Fruit fly (Drosophila melanogaster) whole organism, wandering third instar larva: ENCODE results near the gene Edg91.
A peak's percentile ranks its signal among the peaks of the same experiment; 100 is the strongest.

Source experiments
- Abd-B ChIP-seq: fragments of >200 bp; optimal IDR thresholded peaks from 2 replicates; lab custom pipeline; 2017; ENCODE audit warnings: missing biosample characterization, missing genetic modification characterization
- CG32264 ChIP-seq: fragments of 200-800 bp; sonication (Bioruptor generic); optimal IDR thresholded peaks from 2 replicates; lab custom pipeline; 2016; ENCODE audit warnings: missing biosample characterization, missing genetic modification characterization
- CG9705 ChIP-seq: fragments of 200-800 bp; sonication (Bioruptor generic); optimal IDR thresholded peaks from 2 replicates; lab custom pipeline; 2018; ENCODE audit warnings: missing biosample characterization, mild to moderate bottlenecking, missing genetic modification characterization
- Dif ChIP-seq: fragments of 200-275, 200-300 bp; sonication (Bioruptor generic); optimal IDR thresholded peaks from 2 replicates; lab custom pipeline; 2018; ENCODE audit warnings: missing biosample characterization, missing genetic modification characterization; ENCODE audit not compliant: partially characterized antibody
- GATAd ChIP-seq: sonication (Bioruptor generic); optimal IDR thresholded peaks from 2 replicates; lab custom pipeline; 2016; ENCODE audit warnings: missing biosample characterization, missing genetic modification characterization
- HLH106 ChIP-seq: fragments of 200-800 bp; optimal IDR thresholded peaks from 3 replicates; lab custom pipeline; 2019; ENCODE audit warnings: missing biosample characterization, mild to moderate bottlenecking, missing genetic modification characterization, moderate library complexity
- Hnf4 ChIP-seq: fragments of 200-800 bp; sonication (Bioruptor generic); optimal IDR thresholded peaks from 2 replicates; lab custom pipeline; 2016; ENCODE audit warnings: missing biosample characterization, mild to moderate bottlenecking, missing genetic modification characterization
- Hr78 ChIP-seq: fragments of >200 bp; optimal IDR thresholded peaks from 2 replicates; lab custom pipeline; 2017; ENCODE audit warnings: missing biosample characterization, missing genetic modification characterization
- Hr83 ChIP-seq: fragments of 200-300 bp; sonication (Bioruptor generic); optimal IDR thresholded peaks from 2 replicates; lab custom pipeline; 2016; ENCODE audit warnings: missing biosample characterization, mild to moderate bottlenecking, missing genetic modification characterization, moderate library complexity; ENCODE audit not compliant: poor library complexity, severe bottlenecking
- Mio ChIP-seq: sonication (Bioruptor generic); optimal IDR thresholded peaks from 2 replicates; lab custom pipeline; 2016; ENCODE audit warnings: missing biosample characterization, missing genetic modification characterization
- Myc ChIP-seq: fragments of >200 bp; optimal IDR thresholded peaks from 2 replicates; lab custom pipeline; 2017
- N ChIP-seq: fragments of >200 bp; optimal IDR thresholded peaks from 2 replicates; lab custom pipeline; 2018; ENCODE audit warnings: missing biosample characterization, missing external identifiers, missing genetic modification characterization
- OdsH ChIP-seq: fragments of 200-800 bp; sonication (Bioruptor generic); optimal IDR thresholded peaks from 2 replicates; lab custom pipeline; 2016; ENCODE audit warnings: missing biosample characterization, mild to moderate bottlenecking, missing genetic modification characterization
- Rel ChIP-seq, 2 experiments: fragments of 200-800 bp; sonication (Bioruptor generic) in 1 of 2; optimal IDR thresholded peaks; 2 replicates in 1 of 2; 3 replicates in 1 of 2; lab custom pipeline; 2016 to 2019; ENCODE audit warnings: mild to moderate bottlenecking in 2 of 2, missing biosample characterization in 2 of 2, missing genetic modification characterization in 2 of 2, moderate library complexity in 1 of 2
- Vsx2 ChIP-seq: fragments of 200-300, 225-300 bp; sonication (Bioruptor generic); optimal IDR thresholded peaks from 2 replicates; lab custom pipeline; 2018; ENCODE audit warnings: missing biosample characterization, missing genetic modification characterization; ENCODE audit not compliant: partially characterized antibody
- br ChIP-seq: fragments of 200-800 bp; sonication (Bioruptor generic); optimal IDR thresholded peaks from 2 replicates; lab custom pipeline; 2016; ENCODE audit warnings: missing biosample characterization, missing genetic modification characterization
- brk ChIP-seq: fragments of 200-800 bp; sonication (Bioruptor generic); optimal IDR thresholded peaks from 2 replicates; lab custom pipeline; 2016; ENCODE audit warnings: missing biosample characterization, mild to moderate bottlenecking, missing genetic modification characterization
- dl ChIP-seq, 2 experiments: fragments of 175-275, 200-275 bp in 1 of 2; fragments of 200-275 bp in 1 of 2; sonication (Bioruptor generic); optimal IDR thresholded peaks; lab custom pipeline; 2018; ENCODE audit warnings: mild to moderate bottlenecking in 2 of 2, missing biosample characterization in 2 of 2, missing genetic modification characterization in 2 of 2, moderate library complexity in 2 of 2; ENCODE audit not compliant: partially characterized antibody in 2 of 2, insufficient read depth in 1 of 2
- dmrt93B ChIP-seq: fragments of 200-800 bp; sonication (Bioruptor generic); optimal IDR thresholded peaks from 2 replicates; lab custom pipeline; 2018; ENCODE audit warnings: missing biosample characterization, mild to moderate bottlenecking, missing genetic modification characterization
- dsf ChIP-seq: sonication (Bioruptor generic); optimal IDR thresholded peaks from 2 replicates; lab custom pipeline; 2016; ENCODE audit warnings: missing biosample characterization, missing genetic modification characterization, borderline replicate concordance
- foxo ChIP-seq, 2 experiments: fragments of 200-800 bp; sonication (Bioruptor generic); optimal IDR thresholded peaks; 2 replicates in 1 of 2; 3 replicates in 1 of 2; lab custom pipeline; 2016 to 2017; ENCODE audit warnings: missing biosample characterization in 2 of 2, missing genetic modification characterization in 2 of 2
- fru ChIP-seq: fragments of 200-800 bp; sonication (Bioruptor generic); optimal IDR thresholded peaks from 3 replicates; lab custom pipeline; 2016; ENCODE audit warnings: missing biosample characterization, mild to moderate bottlenecking, missing genetic modification characterization
- jim ChIP-seq: fragments of 175-275, 200-325 bp; sonication (Bioruptor generic); optimal IDR thresholded peaks from 2 replicates; lab custom pipeline; 2016; ENCODE audit warnings: missing biosample characterization, mild to moderate bottlenecking, missing genetic modification characterization
- psq ChIP-seq: fragments of 200-800 bp; sonication (Bioruptor generic); optimal IDR thresholded peaks from 3 replicates; lab custom pipeline; 2017; ENCODE audit warnings: missing biosample characterization, mild to moderate bottlenecking, missing genetic modification characterization, moderate library complexity
- rgr ChIP-seq: fragments of 200-800 bp; sonication (Bioruptor generic); optimal IDR thresholded peaks from 3 replicates; lab custom pipeline; 2016; ENCODE audit warnings: missing biosample characterization, mild to moderate bottlenecking, missing genetic modification characterization
- sage ChIP-seq: fragments of 200-800 bp; sonication (Bioruptor generic); optimal IDR thresholded peaks from 2 replicates; lab custom pipeline; 2016; ENCODE audit warnings: missing biosample characterization, mild to moderate bottlenecking, missing genetic modification characterization
- sv ChIP-seq: fragments of 200-800 bp; sonication (Bioruptor generic); optimal IDR thresholded peaks from 3 replicates; lab custom pipeline; 2016; ENCODE audit warnings: missing biosample characterization, missing genetic modification characterization
- tai ChIP-seq: sonication (Bioruptor generic); optimal IDR thresholded peaks from 2 replicates; lab custom pipeline; 2016; ENCODE audit warnings: missing biosample characterization, missing genetic modification characterization
- usp ChIP-seq: fragments of >200 bp; optimal IDR thresholded peaks from 2 replicates; lab custom pipeline; 2017; ENCODE audit warnings: missing biosample characterization, missing genetic modification characterization
- woc ChIP-seq: sonication (Bioruptor generic); optimal IDR thresholded peaks from 2 replicates; lab custom pipeline; 2016; ENCODE audit warnings: missing biosample characterization, mild to moderate bottlenecking, missing genetic modification characterization

Gene Edg91

DNA sequence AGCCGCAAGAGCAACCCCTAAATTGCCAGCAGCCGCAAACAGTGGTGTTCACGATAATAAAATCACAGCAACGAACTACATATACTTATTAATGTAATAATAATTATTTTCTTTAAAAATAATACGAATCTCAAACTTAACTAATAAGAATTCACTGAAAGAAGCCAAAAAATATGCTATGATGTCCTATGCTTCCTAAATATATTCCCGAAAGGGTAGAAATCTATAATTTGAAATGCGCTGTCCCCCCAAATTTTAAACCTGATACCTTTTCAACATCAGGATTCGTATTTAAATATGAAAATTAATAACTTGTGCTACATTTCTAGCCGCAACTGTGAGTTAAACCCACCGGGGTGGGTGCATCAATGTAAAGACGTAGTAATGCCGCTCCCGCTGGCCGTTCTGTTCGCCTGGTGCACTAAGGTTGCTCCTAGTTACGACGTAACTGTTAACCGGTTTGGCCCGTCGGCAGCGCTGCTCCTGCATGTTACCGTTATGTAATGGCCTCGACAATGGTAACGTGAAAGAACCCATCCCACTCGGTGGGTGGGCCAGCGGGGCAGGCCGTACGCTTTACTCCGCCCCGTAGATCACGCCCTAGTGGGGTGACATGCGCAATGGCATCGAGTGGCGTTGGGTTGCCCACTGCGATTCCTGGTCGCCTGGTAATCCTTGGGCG, 7.0 kb downstream of the Edg91 start (continued):
- no peak for TF ChIP-seq tai (GFP tag; lab: Kevin White, UChicago)
- peak; percentile 22 for TF ChIP-seq OdsH (GFP tag; lab: Kevin White, UChicago)
- TF ChIP-seq Mio (GFP tag; lab: Kevin White, UChicago), result no peak
- TF ChIP-seq HLH106 (tag; lab: Kevin White, UChicago), result peak; percentile 71

DNA sequence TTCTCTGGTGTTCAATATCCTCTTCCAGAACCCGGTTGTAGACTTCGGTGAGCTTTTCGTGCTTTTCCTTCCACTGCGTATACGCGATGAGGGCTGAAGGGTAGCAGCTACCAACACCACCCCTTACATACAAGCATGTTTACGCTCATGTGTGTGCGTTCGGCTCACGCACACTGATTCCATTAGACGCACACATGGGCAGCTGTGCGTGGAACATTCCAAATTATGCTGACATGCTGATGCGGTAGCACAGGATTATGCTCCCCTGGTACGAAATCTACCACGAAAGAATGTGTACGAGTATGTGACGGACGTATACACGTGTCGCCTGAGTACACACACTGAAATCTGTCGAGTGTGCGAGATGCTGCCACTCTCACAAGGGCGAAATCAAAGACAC, 7.6 kb downstream of the Edg91 start:
- TF ChIP-seq Dif (GFP tag; lab: Kevin White, UChicago) (no peak), Vsx2 (peak; percentile 80)
- TF ChIP-seq, all 38 proteins: peak for 1

DNA sequence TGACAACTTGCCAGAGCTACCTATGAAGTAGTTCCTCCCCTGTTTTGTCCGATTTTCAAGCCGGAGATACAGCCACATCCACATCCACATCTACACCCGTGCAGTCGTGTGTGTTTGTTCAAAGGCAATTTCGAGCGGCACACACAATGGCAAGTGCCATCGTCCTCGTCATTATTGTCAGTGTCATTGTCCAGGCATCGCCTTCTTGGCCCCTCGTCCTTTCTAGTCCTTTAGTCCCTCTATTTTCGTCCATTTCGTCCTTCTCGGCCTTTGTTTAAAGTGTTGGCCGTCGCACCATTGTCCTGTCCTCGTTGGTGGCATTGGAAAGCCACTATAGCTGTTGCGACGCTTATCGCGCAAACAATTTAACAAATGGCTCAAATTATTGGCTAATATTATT, 8.3 kb downstream of the Edg91 start:
- TF ChIP-seq sv (GFP tag; lab: Kevin White, UChicago) (no peak), CG9705 (GFP tag; lab: Kevin White, UChicago) (no peak), OdsH (GFP tag; lab: Kevin White, UChicago) (no peak), Myc (lab: Kevin White, UChicago) (no peak), GATAd (no peak), sage (GFP tag; lab: Kevin White, UChicago) (no peak)

DNA sequence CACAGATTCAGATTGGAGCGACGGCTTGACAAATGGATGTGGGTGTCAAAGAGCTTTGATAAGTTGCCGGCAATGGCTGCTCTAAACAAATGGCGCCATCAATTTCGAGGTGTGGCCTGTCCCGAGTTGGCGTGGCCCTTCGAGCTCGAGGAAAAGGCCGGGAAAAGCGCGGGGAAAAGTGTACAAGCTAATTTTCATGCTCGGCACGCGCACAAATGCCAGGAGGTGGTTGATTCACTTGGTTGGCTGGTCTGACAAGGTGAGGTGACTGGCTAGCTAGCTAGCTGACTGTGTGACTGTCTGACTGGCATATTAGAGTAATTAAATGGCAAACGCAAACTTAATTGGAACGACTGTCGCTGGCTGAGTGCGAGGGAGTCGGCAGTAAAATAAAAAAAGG, 9.4 kb downstream of the Edg91 start:
- peak; percentile 57 for TF ChIP-seq Vsx2
- no peak for TF ChIP-seq Abd-B (GFP tag; lab: Kevin White, UChicago)
- TF ChIP-seq, all 38 proteins: peak for 1

DNA sequence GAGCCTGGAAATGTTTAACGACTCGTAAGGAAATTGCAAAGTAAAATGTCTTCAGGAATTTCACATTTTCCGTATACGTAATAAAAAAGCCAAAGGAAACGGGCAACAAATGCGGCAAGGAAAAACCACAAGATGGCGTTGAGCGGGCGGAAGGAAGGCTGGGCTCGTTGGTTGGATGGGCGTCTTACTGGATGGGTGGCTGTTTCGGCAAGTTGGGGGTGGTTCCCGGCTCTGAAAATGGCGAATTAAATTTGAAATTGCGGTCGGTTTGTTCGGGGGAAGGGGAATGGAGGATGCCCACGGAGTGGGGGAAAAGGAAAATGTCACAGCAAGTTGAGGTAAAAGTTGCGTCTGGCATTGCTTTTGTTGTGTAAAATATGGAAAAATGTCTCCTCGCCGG, 11.6 kb downstream of the Edg91 start:
- no peak for TF ChIP-seq Hr78 (GFP tag; lab: Kevin White, UChicago)
- no peak for TF ChIP-seq dl (GFP tag; optimal IDR thresholded peaks at IDR 0.05; lab: Kevin White, UChicago; ENCODE audit: insufficient read depth in 1 of 2, partially characterized antibody in 2 of 2)
- TF ChIP-seq psq (GFP tag; lab: Kevin White, UChicago), result no peak
- no peak for TF ChIP-seq Hr83
- no peak for TF ChIP-seq woc (GFP tag; lab: Kevin White, UChicago)
- no peak for TF ChIP-seq Rel (GFP tag; optimal IDR thresholded peaks at IDR 0.05; lab: Kevin White, UChicago)
- TF ChIP-seq Rel (tag; optimal IDR thresholded peaks at IDR 0.05; lab: Kevin White, UChicago), result no peak
- no peak for TF ChIP-seq CG9705 (GFP tag; lab: Kevin White, UChicago)
- no peak for TF ChIP-seq dmrt93B (GFP tag; lab: Kevin White, UChicago)
- TF ChIP-seq CG32264 (GFP tag; lab: Kevin White, UChicago), result no peak
- no peak for TF ChIP-seq tai (GFP tag; lab: Kevin White, UChicago)
- no peak for TF ChIP-seq br
- no peak for TF ChIP-seq OdsH (GFP tag; lab: Kevin White, UChicago)
- TF ChIP-seq Vsx2, result no peak
- no peak for TF ChIP-seq GATAd
- TF ChIP-seq Hnf4, result no peak

DNA sequence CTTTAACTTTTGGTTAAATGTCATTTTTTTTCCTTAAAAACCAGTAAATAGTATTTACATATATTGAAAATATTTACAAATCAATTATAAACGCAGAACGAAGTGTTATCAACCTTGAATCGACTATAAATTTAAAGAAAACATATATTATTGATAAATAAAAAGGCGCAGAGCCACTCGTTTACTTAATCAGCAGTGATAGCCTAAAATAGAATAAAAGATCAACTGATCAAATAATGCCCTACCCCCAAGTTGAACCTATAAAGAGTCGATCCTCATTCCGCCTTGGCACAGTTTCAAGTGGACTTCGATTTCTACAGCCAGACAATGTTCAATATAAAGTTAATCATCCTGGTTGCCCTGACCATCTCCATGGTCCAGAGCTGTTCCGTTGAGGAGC, 15.1 kb downstream of the Edg91 start, which contains the start of gene CG7606:
TSS of gene CG7606 (plus strand) at position 301 of the 400 bp plus-strand sequence.
- TF ChIP-seq N (GFP tag; lab: Kevin White, UChicago) (no peak), OdsH (GFP tag; lab: Kevin White, UChicago) (no peak), Hr83 (no peak), Mio (GFP tag; lab: Kevin White, UChicago) (no peak), brk (no peak), rgr (GFP tag; lab: Kevin White, UChicago) (no peak), dsf (no peak), jim (GFP tag; lab: Kevin White, UChicago) (no peak), psq (GFP tag; lab: Kevin White, UChicago) (no peak), br (no peak), tai (GFP tag; lab: Kevin White, UChicago) (no peak), Hnf4 (no peak), foxo (GFP tag; optimal IDR thresholded peaks at IDR 0.05; lab: Kevin White, UChicago) (no peak), CG9705 (GFP tag; lab: Kevin White, UChicago) (no peak), usp (GFP tag; lab: Kevin White, UChicago) (no peak), fru (GFP tag; lab: Kevin White, UChicago) (no peak), Rel (GFP tag; optimal IDR thresholded peaks at IDR 0.05; lab: Kevin White, UChicago) (no peak), Rel (tag; optimal IDR thresholded peaks at IDR 0.05; lab: Kevin White, UChicago) (no peak), dmrt93B (GFP tag; lab: Kevin White, UChicago) (no peak), GATAd (no peak), HLH106 (tag; lab: Kevin White, UChicago) (no peak)
